Fruit fly (Drosophila melanogaster) whole organism, embryonic: Measurements from ENCODE around the gene HINT1.

Experiments
- Antp ChIP-seq: fragments of 200-800 bp; sonication (Bioruptor generic); optimal IDR thresholded peaks from 3 replicates; lab custom pipeline; 2016; ENCODE audit warnings: missing biosample characterization, missing genetic modification characterization
- Atf-2 ChIP-seq: fragments of 200-800 bp; sonication (Bioruptor generic); optimal IDR thresholded peaks from 2 replicates; lab custom pipeline; 2016; ENCODE audit warnings: missing biosample characterization, missing genetic modification characterization
- CG1024 ChIP-seq: fragments of 200-800 bp; sonication (Bioruptor generic); IDR thresholded peaks from 2 replicates; pipeline ENCODE4 v1.3.6; 2022; ENCODE audit warnings: missing biosample characterization, missing genetic modification characterization
- CG10267 ChIP-seq: fragments of 200-800 bp; sonication (Bioruptor generic); optimal IDR thresholded peaks from 2 replicates; lab custom pipeline; 2018; ENCODE audit warnings: missing biosample characterization, mild to moderate bottlenecking, missing genetic modification characterization, moderate library complexity
- CG10274 ChIP-seq: fragments of 200-800 bp; sonication (Bioruptor generic); optimal IDR thresholded peaks from 3 replicates; lab custom pipeline; 2017; ENCODE audit warnings: missing biosample characterization, mild to moderate bottlenecking, missing genetic modification characterization
- CG11695 ChIP-seq: fragments of 200-800 bp; sonication (Bioruptor generic); IDR thresholded peaks from 3 replicates; pipeline ENCODE4 v1.3.6; 2022; ENCODE audit warnings: missing biosample characterization, missing genetic modification characterization
- CG13287 ChIP-seq: fragments of 200-800 bp; sonication (Bioruptor generic); IDR thresholded peaks from 2 replicates; pipeline ENCODE4 v1.3.6; 2022; ENCODE audit warnings: missing biosample characterization, missing genetic modification characterization; ENCODE audit not compliant: partially characterized antibody
- CG15514 ChIP-seq: fragments of 200-800 bp; sonication (Bioruptor generic); optimal IDR thresholded peaks from 3 replicates; lab custom pipeline; 2017; ENCODE audit warnings: missing biosample characterization, missing genetic modification characterization, mild to moderate bottlenecking, moderate library complexity, missing genetic modification reagents
- CG1602 ChIP-seq: fragments of 200-800 bp; sonication (Bioruptor generic); optimal IDR thresholded peaks from 3 replicates; lab custom pipeline; 2016; ENCODE audit warnings: missing biosample characterization, missing genetic modification characterization
- CG16779 ChIP-seq: fragments of 200-800 bp; sonication (Bioruptor generic); IDR thresholded peaks from 2 replicates; pipeline ENCODE4 v1.3.6; 2022; ENCODE audit warnings: missing biosample characterization, missing genetic modification characterization
- CG18764 ChIP-seq: fragments of 200-800 bp; sonication (Bioruptor generic); optimal IDR thresholded peaks from 3 replicates; lab custom pipeline; 2016; ENCODE audit warnings: missing biosample characterization, missing genetic modification characterization
- CG31388 ChIP-seq: fragments of 200-800 bp; sonication (Bioruptor generic); optimal IDR thresholded peaks from 2 replicates; lab custom pipeline; 2016; ENCODE audit warnings: missing biosample characterization, missing genetic modification characterization
- CG33557 ChIP-seq: fragments of 200-800 bp; sonication (Bioruptor generic); optimal IDR thresholded peaks from 2 replicates; lab custom pipeline; 2019; ENCODE audit warnings: missing biosample characterization, mild to moderate bottlenecking, missing genetic modification characterization, moderate library complexity
- CG4707 ChIP-seq: fragments of 200-800 bp; sonication (Bioruptor generic); optimal IDR thresholded peaks from 2 replicates; lab custom pipeline; 2018; ENCODE audit warnings: missing biosample characterization, mild to moderate bottlenecking, missing genetic modification characterization, moderate library complexity
- CG4730 ChIP-seq: fragments of 200-800 bp; sonication (Bioruptor generic); IDR thresholded peaks from 2 replicates; pipeline ENCODE4 v1.3.6; 2022; ENCODE audit warnings: missing biosample characterization, missing genetic modification characterization
- CG4820 ChIP-seq: fragments of 200-800 bp; sonication (Bioruptor generic); optimal IDR thresholded peaks from 3 replicates; lab custom pipeline; 2016; ENCODE audit warnings: missing biosample characterization, missing genetic modification characterization
- CG9215 ChIP-seq: fragments of 200-800 bp; sonication (Bioruptor generic); IDR thresholded peaks from 2 replicates; pipeline ENCODE4 v1.3.6; 2022; ENCODE audit warnings: missing biosample characterization, missing genetic modification characterization
- CG9437 ChIP-seq: fragments of 200-800 bp; sonication (Bioruptor generic); optimal IDR thresholded peaks from 2 replicates; lab custom pipeline; 2018; ENCODE audit warnings: missing biosample characterization, mild to moderate bottlenecking, missing genetic modification characterization
- CG9609 ChIP-seq: fragments of 200-800 bp; sonication (Bioruptor generic); optimal IDR thresholded peaks from 3 replicates; lab custom pipeline; 2016; ENCODE audit warnings: missing biosample characterization, missing genetic modification characterization
- CG9876 ChIP-seq: fragments of 200-800 bp; sonication (Bioruptor generic); optimal IDR thresholded peaks from 2 replicates; lab custom pipeline; 2016; ENCODE audit warnings: missing biosample characterization, missing genetic modification characterization
- Gug ChIP-seq: fragments of 200-800 bp; sonication (Bioruptor generic); IDR thresholded peaks from 4 replicates; pipeline ENCODE4 v1.3.6; 2022; ENCODE audit warnings: missing biosample characterization, missing genetic modification characterization
- Hand ChIP-seq: fragments of 200-800 bp; sonication (Bioruptor generic); optimal IDR thresholded peaks from 2 replicates; lab custom pipeline; 2017; ENCODE audit warnings: mild to moderate bottlenecking, missing biosample characterization, missing genetic modification reagents, missing genetic modification characterization
- Max ChIP-seq: fragments of 200-800 bp; sonication (Bioruptor generic); optimal IDR thresholded peaks from 2 replicates; lab custom pipeline; 2016; ENCODE audit warnings: missing biosample characterization, mild to moderate bottlenecking, missing genetic modification characterization
- Nf-YB ChIP-seq: fragments of 200-800 bp; sonication (Bioruptor generic); optimal IDR thresholded peaks from 3 replicates; lab custom pipeline; 2019; ENCODE audit warnings: missing biosample characterization, mild to moderate bottlenecking, missing genetic modification characterization, moderate library complexity
- Ravus ChIP-seq: fragments of 200-800 bp; sonication (Bioruptor generic); IDR thresholded peaks from 2 replicates; pipeline ENCODE4 v1.3.6; 2022; ENCODE audit warnings: missing biosample characterization, missing genetic modification characterization
- Sry-β ChIP-seq: fragments of 200-800 bp; sonication (Bioruptor generic); optimal IDR thresholded peaks from 2 replicates; lab custom pipeline; 2018; ENCODE audit warnings: missing biosample characterization, mild to moderate bottlenecking, missing genetic modification characterization, moderate library complexity
- Trl ChIP-seq, 3 experiments: fragments of >200 bp in 2 of 3; fragments of 200-800 bp in 1 of 3; sonication (Bioruptor generic) in 1 of 3; optimal IDR thresholded peaks; 2 replicates in 1 of 3; 3 replicates in 2 of 3; lab custom pipeline; 2016 to 2017; ENCODE audit warnings: missing biosample characterization in 1 of 3, missing genetic modification characterization in 1 of 3
- bab2 ChIP-seq: fragments of 200-800 bp; sonication (Bioruptor generic); optimal IDR thresholded peaks from 2 replicates; lab custom pipeline; 2016; ENCODE audit warnings: missing biosample characterization, missing genetic modification characterization
- dan ChIP-seq: fragments of 200-800 bp; sonication (Bioruptor generic); IDR thresholded peaks from 2 replicates; pipeline ENCODE4 v1.3.6; 2022; ENCODE audit warnings: missing biosample characterization, missing genetic modification characterization
- danr ChIP-seq: fragments of 200-800 bp; sonication (Bioruptor generic); IDR thresholded peaks from 2 replicates; pipeline ENCODE4 v1.3.6; 2022; ENCODE audit warnings: missing biosample characterization, missing genetic modification characterization
- dm ChIP-seq: fragments of 200-800 bp; sonication (Bioruptor generic); optimal IDR thresholded peaks from 3 replicates; lab custom pipeline; 2016; ENCODE audit warnings: missing biosample characterization, missing genetic modification characterization
- ems ChIP-seq: fragments of 200-800 bp; sonication (Bioruptor generic); optimal IDR thresholded peaks from 3 replicates; lab custom pipeline; 2016; ENCODE audit warnings: missing biosample characterization, missing genetic modification characterization
- exex ChIP-seq: fragments of 200-800 bp; sonication (Bioruptor generic); optimal IDR thresholded peaks from 4 replicates; lab custom pipeline; 2018; ENCODE audit warnings: missing biosample characterization, mild to moderate bottlenecking, missing genetic modification characterization, moderate library complexity
- fd64A ChIP-seq: fragments of 200-800 bp; sonication (Bioruptor generic); optimal IDR thresholded peaks from 3 replicates; lab custom pipeline; 2018; ENCODE audit warnings: missing biosample characterization, mild to moderate bottlenecking, missing genetic modification characterization
- fd96Cb ChIP-seq: fragments of 200-800 bp; sonication (Bioruptor generic); optimal IDR thresholded peaks from 2 replicates; lab custom pipeline; 2018; ENCODE audit warnings: missing biosample characterization, mild to moderate bottlenecking, missing genetic modification characterization, moderate library complexity
- gro ChIP-seq: fragments of 200-800 bp; sonication (Bioruptor generic); optimal IDR thresholded peaks from 2 replicates; lab custom pipeline; 2016; ENCODE audit warnings: missing biosample characterization, missing genetic modification characterization
- h ChIP-seq: fragments of >200 bp; optimal IDR thresholded peaks from 2 replicates; lab custom pipeline; 2017
- ham ChIP-seq: fragments of 200-800 bp; sonication (Bioruptor generic); IDR thresholded peaks from 2 replicates; pipeline ENCODE4 v1.3.6; 2022; ENCODE audit warnings: missing biosample characterization, missing genetic modification characterization
- lab ChIP-seq: fragments of 200-800 bp; sonication (Bioruptor generic); optimal IDR thresholded peaks from 3 replicates; lab custom pipeline; 2017; ENCODE audit warnings: missing biosample characterization, missing genetic modification characterization, mild to moderate bottlenecking, moderate library complexity, missing genetic modification reagents
- mld ChIP-seq: fragments of 200-800 bp; sonication (Bioruptor generic); IDR thresholded peaks from 3 replicates; pipeline ENCODE4 v1.3.6; 2022; ENCODE audit warnings: missing biosample characterization, missing genetic modification characterization; ENCODE audit not compliant: partially characterized antibody
- nmo ChIP-seq: fragments of 200-800 bp; sonication (Bioruptor generic); optimal IDR thresholded peaks from 2 replicates; lab custom pipeline; 2018; ENCODE audit warnings: missing biosample characterization, mild to moderate bottlenecking, missing genetic modification characterization, moderate library complexity
- onecut ChIP-seq: fragments of 200-800 bp; sonication (Bioruptor generic); IDR thresholded peaks from 2 replicates; pipeline ENCODE4 v1.3.6; 2022; ENCODE audit warnings: missing biosample characterization, missing genetic modification characterization
- pan ChIP-seq, 4 experiments: fragments of >200 bp in 3 of 4; fragments of 200-800 bp in 1 of 4; sonication (Bioruptor generic) in 1 of 4; optimal IDR thresholded peaks in 3 of 4; IDR thresholded peaks in 1 of 4; 2 replicates each; pipeline versions ENCODE4 v1.3.6 to Lab custom; 2017 to 2022; ENCODE audit warnings: missing biosample characterization in 2 of 4, missing genetic modification characterization in 2 of 4, mixed read lengths in 1 of 4
- sc ChIP-seq, 3 experiments: fragments of >200 bp in 2 of 3; fragments of 200-800 bp in 1 of 3; sonication (Bioruptor generic) in 1 of 3; optimal IDR thresholded peaks; 2 replicates in 2 of 3; 3 replicates in 1 of 3; lab custom pipeline; 2017; ENCODE audit warnings: mild to moderate bottlenecking in 1 of 3, missing biosample characterization in 1 of 3, missing genetic modification characterization in 1 of 3, missing genetic modification reagents in 1 of 3
- sens-2 ChIP-seq: fragments of 200-800 bp; sonication (Bioruptor generic); IDR thresholded peaks from 2 replicates; pipeline ENCODE4 v1.3.6; 2022; ENCODE audit warnings: missing biosample characterization, missing genetic modification characterization
- ssp ChIP-seq: fragments of 200-800 bp; sonication (Bioruptor generic); IDR thresholded peaks from 2 replicates; pipeline ENCODE4 v1.3.6; 2022; ENCODE audit warnings: missing biosample characterization, missing genetic modification characterization
- ttk ChIP-seq: fragments of 200-800 bp; sonication (Bioruptor generic); IDR thresholded peaks from 2 replicates; pipeline ENCODE4 v2.1.2; 2022; ENCODE audit warnings: missing biosample characterization, missing genetic modification characterization
- vnd ChIP-seq: fragments of 200-800 bp; sonication (Bioruptor generic); IDR thresholded peaks from 3 replicates; pipeline ENCODE4 v1.3.6; 2022; ENCODE audit warnings: missing biosample characterization, missing genetic modification characterization; ENCODE audit not compliant: partially characterized antibody
- zfh1 ChIP-seq: fragments of 200-800 bp; sonication (Bioruptor generic); IDR thresholded peaks from 3 replicates; pipeline ENCODE4 v1.3.6; 2022; ENCODE audit warnings: missing biosample characterization, missing genetic modification characterization

HINT1 gene

dm6 chr2L:2751904-2752459 is 18.0 kb upstream of the HINT1 start, which contains the start of gene Bacc (continued):
- TF ChIP-seq pan (optimal IDR thresholded peaks at IDR 0.05; lab: Kevin White, UChicago) (no peak), pan (GFP tag; optimal IDR thresholded peaks at IDR 0.05 in 1 of 2, IDR thresholded peaks at IDR 0.05 in 1 of 2) (no peak), CG18764 (GFP tag; lab: Kevin White, UChicago) (peak; percentile 78), fd96Cb (tag; lab: Kevin White, UChicago) (peak; percentile 81), Nf-YB (GFP tag; lab: Kevin White, UChicago) (peak; percentile 61), sens-2 (GFP tag; lab: Robert Waterston, UW) (no peak), nmo (peak; percentile 85), Max (GFP tag; lab: Kevin White, UChicago) (peak; percentile 84), Sry-β (GFP tag; lab: Kevin White, UChicago) (no peak), Trl (optimal IDR thresholded peaks at IDR 0.05; lab: Kevin White, UChicago) (no peak), Trl (GFP tag; optimal IDR thresholded peaks at IDR 0.05; lab: Kevin White, UChicago) (peak; percentile 86), ems (GFP tag; lab: Kevin White, UChicago) (peak; percentile 78), CG13287 (GFP tag; lab: Robert Waterston, UW) (no peak), zfh1 (GFP tag; lab: Robert Waterston, UW) (no peak), danr (GFP tag; lab: Robert Waterston, UW) (no peak), dan (GFP tag; lab: Robert Waterston, UW) (no peak), lab (GFP tag; lab: Kevin White, UChicago) (peak; percentile 92), onecut (GFP tag; lab: Robert Waterston, UW) (peak; percentile 65; the same call in 1 of the 2 replicates), Gug (peak; percentile 65; the same call in 2 of the 4 replicates), CG9609 (GFP tag; lab: Kevin White, UChicago) (peak; percentile 93), CG1024 (no peak), fd64A (GFP tag; lab: Kevin White, UChicago) (no peak), gro (peak; percentile 89), CG10267 (peak; percentile 63), ham (GFP tag; lab: Robert Waterston, UW) (no peak), CG10274 (GFP tag; lab: Kevin White, UChicago) (peak; percentile 86), CG31388 (GFP tag; lab: Kevin White, UChicago) (peak; percentile 78), CG1602 (GFP tag; lab: Kevin White, UChicago) (peak; percentile 67), mld (no peak), ssp (GFP tag; lab: Robert Waterston, UW) (no peak), Hand (GFP tag; lab: Kevin White, UChicago) (peak; percentile 84), vnd (no peak), CG11695 (GFP tag; lab: Robert Waterston, UW) (no peak), Atf-2 (peak; percentile 91), CG9876 (GFP tag; lab: Kevin White, UChicago) (peak; percentile 79), exex (tag; lab: Kevin White, UChicago) (no peak), CG4820 (GFP tag; lab: Kevin White, UChicago) (peak; percentile 80), CG16779 (GFP tag; lab: Robert Waterston, UW) (no peak), ttk (GFP tag; lab: Robert Waterston, UW) (no peak), bab2 (GFP tag; lab: Kevin White, UChicago) (peak; percentile 80), CG4707 (no peak), sc (optimal IDR thresholded peaks at IDR 0.05; lab: Kevin White, UChicago) (no peak), sc (GFP tag; optimal IDR thresholded peaks at IDR 0.05; lab: Kevin White, UChicago) (peak; percentile 79), h (lab: Kevin White, UChicago) (no peak), CG9215 (GFP tag; lab: Robert Waterston, UW) (no peak), CG33557 (GFP tag; lab: Kevin White, UChicago) (peak; percentile 38), Antp (GFP tag; lab: Kevin White, UChicago) (peak; percentile 86), dm (peak; percentile 72), CG4730 (no peak), CG15514 (GFP tag; lab: Kevin White, UChicago) (peak; percentile 79), CG9437 (GFP tag; lab: Kevin White, UChicago) (peak; percentile 90), Ravus (GFP tag; lab: Robert Waterston, UW) (no peak)
